Fruit fly (Drosophila melanogaster) whole organism, adult: ENCODE results near the gene CG14569.

ENCODE experiments used
- CG11617 ChIP-seq: fragments of 200-800 bp; sonication (Bioruptor generic); optimal IDR thresholded peaks from 2 replicates; lab custom pipeline; 2017; ENCODE audit warnings: mild to moderate bottlenecking, missing biosample characterization, missing genetic modification reagents, missing genetic modification characterization
- CG12768 ChIP-seq: fragments of 200-800 bp; sonication (Bioruptor generic); optimal IDR thresholded peaks from 2 replicates; lab custom pipeline; 2017; ENCODE audit warnings: missing biosample characterization, missing genetic modification characterization, mild to moderate bottlenecking, moderate library complexity, missing genetic modification reagents
- CG1620 ChIP-seq: fragments of 200-800 bp; sonication (Bioruptor generic); optimal IDR thresholded peaks from 2 replicates; lab custom pipeline; 2016; ENCODE audit warnings: missing biosample characterization, missing genetic modification characterization
- CG5204 ChIP-seq: fragments of 200-800 bp; sonication (Bioruptor generic); optimal IDR thresholded peaks from 2 replicates; lab custom pipeline; 2016; ENCODE audit warnings: missing biosample characterization, missing genetic modification characterization
- CG7045 ChIP-seq: fragments of 200-800 bp; sonication (Bioruptor generic); optimal IDR thresholded peaks from 2 replicates; lab custom pipeline; 2017; ENCODE audit warnings: missing biosample characterization, mild to moderate bottlenecking, missing genetic modification characterization
- Clk ChIP-seq: fragments of 200-800 bp; sonication (Bioruptor generic); optimal IDR thresholded peaks from 2 replicates; lab custom pipeline; 2017; ENCODE audit warnings: missing biosample characterization, missing genetic modification characterization
- Crg-1 ChIP-seq: fragments of 200-800 bp; sonication (Bioruptor generic); optimal IDR thresholded peaks from 2 replicates; lab custom pipeline; 2016; ENCODE audit warnings: missing biosample characterization, missing genetic modification characterization
- Hr96 ChIP-seq: fragments of 200-800 bp; sonication (Bioruptor generic); optimal IDR thresholded peaks from 2 replicates; lab custom pipeline; 2016; ENCODE audit warnings: missing biosample characterization, missing genetic modification characterization
- Mnt ChIP-seq: fragments of 200-800 bp; sonication (Bioruptor generic); optimal IDR thresholded peaks from 2 replicates; lab custom pipeline; 2016; ENCODE audit warnings: missing biosample characterization, mild to moderate bottlenecking, missing genetic modification characterization
- cic ChIP-seq: fragments of 200-800 bp; sonication (Bioruptor generic); optimal IDR thresholded peaks from 2 replicates; lab custom pipeline; 2017; ENCODE audit warnings: missing biosample characterization, mild to moderate bottlenecking, missing genetic modification characterization, moderate library complexity
- kay ChIP-seq: fragments of 200-800 bp; sonication (Bioruptor generic); peaks from one replicate; lab custom pipeline; 2016; ENCODE audit warnings: missing biosample characterization, missing genetic modification characterization, borderline replicate concordance
- ovo ChIP-seq: fragments of 200-800 bp; sonication (Bioruptor generic); optimal IDR thresholded peaks from 2 replicates; lab custom pipeline; 2016; ENCODE audit warnings: missing biosample characterization, missing genetic modification characterization
- pad ChIP-seq: fragments of 200-800 bp; sonication (Bioruptor generic); optimal IDR thresholded peaks from 3 replicates; lab custom pipeline; 2017; ENCODE audit warnings: missing biosample characterization, missing genetic modification characterization, mild to moderate bottlenecking, moderate library complexity, missing genetic modification reagents
- toe ChIP-seq: fragments of 200-800 bp; sonication (Bioruptor generic); optimal IDR thresholded peaks from 2 replicates; lab custom pipeline; 2016; ENCODE audit warnings: missing biosample characterization, missing genetic modification characterization

DNA sequence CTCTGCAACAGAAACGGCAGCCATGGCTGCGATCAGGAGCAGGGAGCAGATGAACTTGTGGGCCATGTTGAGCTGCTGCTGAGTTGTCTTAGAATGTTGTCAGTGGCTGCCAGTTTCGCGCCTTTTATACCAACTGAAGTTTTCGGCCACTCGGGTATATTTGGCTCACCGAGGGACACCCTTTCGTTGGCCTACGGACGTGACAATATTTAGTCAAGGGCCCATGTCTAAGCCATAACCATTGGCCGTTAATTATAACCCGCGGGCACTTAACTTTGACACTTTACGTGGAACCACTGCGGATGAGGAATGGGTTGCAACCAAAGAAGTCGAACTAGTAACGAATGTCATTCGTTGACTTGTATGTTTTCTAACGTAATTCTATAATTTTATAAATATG, 2.0 kb upstream of the CG14569 start, which contains the start of gene CG14568:
- no peak for TF ChIP-seq Crg-1 (GFP tag; lab: Kevin White, UChicago)
- TF ChIP-seq cic (GFP tag; lab: Kevin White, UChicago): no peak
- TF ChIP-seq Clk (GFP tag; lab: Kevin White, UChicago): no peak
- no peak for TF ChIP-seq CG11617
- no peak for TF ChIP-seq toe (GFP tag; lab: Kevin White, UChicago)
- no peak for TF ChIP-seq CG7045 (GFP tag; lab: Kevin White, UChicago)
- TF ChIP-seq CG1620 (GFP tag; lab: Kevin White, UChicago): no peak
- TF ChIP-seq kay (GFP tag; lab: Kevin White, UChicago): no peak
- TF ChIP-seq pad (GFP tag; lab: Kevin White, UChicago): no peak
- no peak for TF ChIP-seq ovo (GFP tag; lab: Kevin White, UChicago)
- no peak for TF ChIP-seq CG12768 (GFP tag; lab: Kevin White, UChicago)
- no peak for TF ChIP-seq Mnt (GFP tag; lab: Kevin White, UChicago)
- no peak for TF ChIP-seq Hr96
- TF ChIP-seq CG5204 (GFP tag; lab: Kevin White, UChicago): no peak
